Worm (Caenorhabditis elegans) whole organism, young adult: ENCODE measurements around the gene F14H3.14.

Source experiments
- B0261.1 ChIP-seq: sonication (generic microtip); optimal IDR thresholded peaks from 2 replicates; lab custom pipeline; 2016; ENCODE audit warnings: mild to moderate bottlenecking, missing genetic modification characterization, moderate library complexity, missing compliant biosample characterization
- T26A5.8 ChIP-seq: sonication (generic microtip); optimal IDR thresholded peaks from 2 replicates; lab custom pipeline; 2016; ENCODE audit warnings: missing genetic modification characterization, missing compliant biosample characterization
- attf-5 ChIP-seq: fragments of 200-800 bp; sonication (Bioruptor generic); optimal IDR thresholded peaks from 2 replicates; lab custom pipeline; 2018; ENCODE audit warnings: mild to moderate bottlenecking, missing genetic modification characterization, missing compliant biosample characterization
- ceh-100 ChIP-seq: fragments of 200-800 bp; sonication (Bioruptor generic); IDR thresholded peaks from 2 replicates; pipeline ENCODE4 v1.3.6; 2022; ENCODE audit warnings: missing genetic modification reagents, missing genetic modification characterization, missing compliant biosample characterization
- dpl-1 ChIP-seq: fragments of 150-350 bp; optimal IDR thresholded peaks from 2 replicates; lab custom pipeline; 2014; ENCODE audit warnings: missing biosample characterization, missing genetic modification reagents, missing genetic modification characterization
- hrde-1 ChIP-seq: sonication (generic microtip); optimal IDR thresholded peaks from 2 replicates; lab custom pipeline; 2016; ENCODE audit warnings: missing genetic modification characterization, mild to moderate bottlenecking, missing compliant biosample characterization, moderate library complexity, missing genotype, missing genetic modification reagents, borderline replicate concordance
- lin-40 ChIP-seq: sonication (generic microtip); optimal IDR thresholded peaks from 2 replicates; lab custom pipeline; 2016; ENCODE audit warnings: missing genetic modification characterization, mild to moderate bottlenecking, missing compliant biosample characterization, missing genotype, missing genetic modification reagents
- mel-28 ChIP-seq: sonication (generic microtip); optimal IDR thresholded peaks from 2 replicates; lab custom pipeline; 2016; ENCODE audit warnings: borderline replicate concordance, mild to moderate bottlenecking, missing genetic modification characterization, missing compliant biosample characterization
- snpc-4 ChIP-seq, 5 experiments: fragments of 150-350 bp in 1 of 5; sonication (generic microtip) in 4 of 5; optimal IDR thresholded peaks; 2 replicates each; lab custom pipeline; 2014 to 2018; ENCODE audit warnings: missing genetic modification characterization in 5 of 5, missing biosample characterization in 3 of 5, antibody characterized with exemption in 2 of 5, mild to moderate bottlenecking in 2 of 5, missing compliant biosample characterization in 2 of 5, missing genotype in 2 of 5, moderate library complexity in 2 of 5, missing genetic modification reagents in 1 of 5
- tbx-9 ChIP-seq: sonication (generic microtip); optimal IDR thresholded peaks from 2 replicates; lab custom pipeline; 2016; ENCODE audit warnings: borderline replicate concordance, missing genetic modification characterization, inconsistent platforms, missing compliant biosample characterization
- tlf-1 ChIP-seq: fragments of 200-800 bp; sonication (Bioruptor generic); optimal IDR thresholded peaks from 2 replicates; lab custom pipeline; 2018; ENCODE audit warnings: mild to moderate bottlenecking, missing genetic modification characterization, missing compliant biosample characterization
- unc-130 ChIP-seq: sonication (generic microtip); optimal IDR thresholded peaks from 2 replicates; lab custom pipeline; 2016; ENCODE audit warnings: missing genetic modification reagents, missing genetic modification characterization, missing compliant biosample characterization
- unc-62 ChIP-seq: fragments of 150-350 bp; optimal IDR thresholded peaks from 2 replicates; lab custom pipeline; 2014; ENCODE audit warnings: missing biosample characterization, missing genetic modification reagents, missing genetic modification characterization
- zim-3 ChIP-seq: sonication (generic microtip); optimal IDR thresholded peaks from 2 replicates; lab custom pipeline; 2017; ENCODE audit warnings: mild to moderate bottlenecking, missing genetic modification characterization, moderate library complexity, missing compliant biosample characterization

ce11 chrV:16055031-16055430 is 7.7 kb downstream of the F14H3.14 start, which contains the start of gene F14H3.4:
- no peak for TF ChIP-seq B0261.1 (tag; lab: Kevin White, UChicago)
- no peak for TF ChIP-seq snpc-4 (GFP tag; optimal IDR thresholded peaks at IDR 0.05; lab: Kevin White, UChicago)
- no peak for TF ChIP-seq snpc-4 (tag; optimal IDR thresholded peaks at IDR 0.05; lab: Kevin White, UChicago)
- TF ChIP-seq unc-62 (GFP tag; lab: Kevin White, UChicago): no peak
- TF ChIP-seq lin-40 (tag; lab: Kevin White, UChicago): no peak
- no peak for TF ChIP-seq unc-130 (GFP tag; lab: Kevin White, UChicago)
- TF ChIP-seq tlf-1: no peak
- TF ChIP-seq mel-28 (tag; lab: Kevin White, UChicago): no peak
- TF ChIP-seq attf-5 (GFP tag; lab: Kevin White, UChicago): no peak
- peak; percentile 5 for TF ChIP-seq dpl-1
- TF ChIP-seq hrde-1 (tag; lab: Kevin White, UChicago): no peak
- no peak for TF ChIP-seq tbx-9 (tag; lab: Kevin White, UChicago)
- TF ChIP-seq ceh-100 (GFP tag; lab: Robert Waterston, UW): no peak
- no peak for TF ChIP-seq T26A5.8
- no peak for TF ChIP-seq zim-3 (tag; lab: Kevin White, UChicago)
